Fruit fly (Drosophila melanogaster) whole organism, adult: ENCODE data around the gene RpL35.

ENCODE experiments used
- CG12768 ChIP-seq: fragments of 200-800 bp; sonication (Bioruptor generic); optimal IDR thresholded peaks from 2 replicates; lab custom pipeline; 2017; ENCODE audit warnings: missing biosample characterization, missing genetic modification characterization, mild to moderate bottlenecking, moderate library complexity, missing genetic modification reagents
- CG33017 ChIP-seq: fragments of 200-800 bp; sonication (Bioruptor generic); optimal IDR thresholded peaks from 2 replicates; lab custom pipeline; 2018; ENCODE audit warnings: missing biosample characterization, mild to moderate bottlenecking, missing genetic modification characterization, moderate library complexity
- Clk ChIP-seq: fragments of 200-800 bp; sonication (Bioruptor generic); optimal IDR thresholded peaks from 2 replicates; lab custom pipeline; 2017; ENCODE audit warnings: missing biosample characterization, missing genetic modification characterization
- Crg-1 ChIP-seq: fragments of 200-800 bp; sonication (Bioruptor generic); optimal IDR thresholded peaks from 2 replicates; lab custom pipeline; 2016; ENCODE audit warnings: missing biosample characterization, missing genetic modification characterization
- bab1 ChIP-seq: fragments of 200-800 bp; sonication (Bioruptor generic); optimal IDR thresholded peaks from 3 replicates; lab custom pipeline; 2019; ENCODE audit warnings: missing biosample characterization, mild to moderate bottlenecking, missing genetic modification characterization, moderate library complexity

dm6 chrX:5649998-5650397 lies 22.2 kb upstream of the RpL35 start:
- TF ChIP-seq CG12768 (GFP tag; lab: Kevin White, UChicago), result no peak
- TF ChIP-seq Clk (GFP tag; lab: Kevin White, UChicago), result no peak
- TF ChIP-seq Crg-1 (GFP tag; lab: Kevin White, UChicago), result no peak
- TF ChIP-seq CG33017 (tag; lab: Kevin White, UChicago), result no peak
- no peak for TF ChIP-seq bab1 (GFP tag; lab: Kevin White, UChicago)
